Worm (Caenorhabditis elegans): ENCODE measurements around the gene C05D12.5.

ce11 chrII:11431584-11431983 lies 2.5 kb upstream of the C05D12.5 start, which contains the start of gene C05D12.4:
- TF ChIP-seq fkh-10 (GFP tag; optimal IDR thresholded peaks at IDR 0.05) (no peak), nhr-12 (tag; optimal IDR thresholded peaks at IDR 0.05) (no peak), pqm-1 (tag; optimal IDR thresholded peaks at IDR 0.05) (no peak), sox-4 (tag; optimal IDR thresholded peaks at IDR 0.05) (no peak), skn-1 (tag; optimal IDR thresholded peaks at IDR 0.05) (no peak), zag-1 (tag; optimal IDR thresholded peaks at IDR 0.05) (no peak), lin-15B (tag; optimal IDR thresholded peaks at IDR 0.05) (no peak), nhr-19 (GFP tag; conservative IDR thresholded peaks at IDR 0.05) (no peak), Y116A8C.19 (tag; optimal IDR thresholded peaks at IDR 0.05; ENCODE audit: borderline replicate concordance) (no peak), dpl-1 (GFP tag; optimal IDR thresholded peaks at IDR 0.05) (no peak), ceh-90 (tag; optimal IDR thresholded peaks at IDR 0.05) (no peak), lin-39 (tag; optimal IDR thresholded peaks at IDR 0.05) (no peak), lir-3 (tag; optimal IDR thresholded peaks at IDR 0.05; ENCODE audit: poor library complexity) (no peak), lsy-2 (tag; optimal IDR thresholded peaks at IDR 0.05) (no peak)
